Worm (Caenorhabditis elegans) whole organism, L4 larva: Measurements from ENCODE around the gene Y75B12B.11.

Experiments used
- ZK546.5 ChIP-seq, 2 experiments: sonication (generic microtip); optimal IDR thresholded peaks; 2 replicates each; lab custom pipeline; 2017; ENCODE audit warnings: missing biosample characterization in 2 of 2, missing genetic modification characterization in 2 of 2
- ama-1 ChIP-seq: fragments of 150-350 bp; optimal IDR thresholded peaks from 2 replicates; lab custom pipeline; 2014; ENCODE audit warnings: inconsistent platforms, mixed read lengths
- ces-1 ChIP-seq: fragments of 150-350 bp; sonication (generic microtip); optimal IDR thresholded peaks from 4 replicates; lab custom pipeline; 2014; ENCODE audit warnings: missing biosample characterization, missing genetic modification reagents, missing genetic modification characterization
- daf-12 ChIP-seq: fragments of 150-350 bp; optimal IDR thresholded peaks from 2 replicates; lab custom pipeline; 2014; ENCODE audit warnings: missing biosample characterization, missing genetic modification reagents, missing genetic modification characterization
- lin-38 ChIP-seq: fragments of 200-800 bp; sonication (Bioruptor generic); IDR thresholded peaks from 2 replicates; pipeline ENCODE4 v1.3.6; 2022; ENCODE audit warnings: missing genetic modification reagents, missing genetic modification characterization, missing compliant biosample characterization
- mes-2 ChIP-seq: sonication (generic microtip); optimal IDR thresholded peaks from 2 replicates; lab custom pipeline; 2016; ENCODE audit warnings: missing genotype, mild to moderate bottlenecking, missing genetic modification characterization, missing compliant biosample characterization; ENCODE audit not compliant: poor library complexity, severe bottlenecking
- nhr-237 ChIP-seq: sonication (generic microtip); optimal IDR thresholded peaks from 2 replicates; lab custom pipeline; 2017; ENCODE audit warnings: missing biosample characterization, missing genetic modification characterization

DNA sequence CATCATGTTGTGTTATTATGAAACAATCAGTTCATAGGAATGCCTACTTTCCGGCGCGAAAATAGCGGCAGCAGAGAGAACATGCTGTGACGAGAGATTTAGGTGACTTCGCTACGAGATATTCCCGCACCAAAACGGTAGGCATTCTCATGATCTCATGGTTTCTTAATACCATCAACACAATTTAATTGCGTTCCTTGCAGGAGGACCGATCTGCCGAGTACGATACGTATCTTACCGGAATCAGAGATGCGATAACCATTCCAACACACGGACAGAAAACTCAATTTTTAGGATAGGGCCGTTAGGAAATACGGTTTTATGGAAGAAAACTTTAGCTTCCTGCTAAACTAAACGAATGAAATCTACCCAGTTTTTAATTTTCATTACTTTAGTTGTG lies 42.3 kb upstream of the Y75B12B.11 start, which contains the start of gene T09F5.1:
- TF ChIP-seq ZK546.5 (tag; optimal IDR thresholded peaks at IDR 0.05; lab: Kevin White, UChicago), result no peak
- TF ChIP-seq daf-12 (tag; lab: Kevin White, UChicago), result no peak
- no peak for TF ChIP-seq lin-38 (GFP tag; lab: Robert Waterston, UW)
- no peak for TF ChIP-seq mes-2 (tag; lab: Kevin White, UChicago)
- TF ChIP-seq ces-1, result no peak
- TF ChIP-seq nhr-237 (tag; lab: Kevin White, UChicago), result no peak
- no peak for TF ChIP-seq ama-1 (lab: Kevin White, UChicago)
